Fruit fly (Drosophila melanogaster): Measurements from ENCODE around the gene CG31523.
A peak's percentile ranks its signal among the peaks of the same experiment; 100 is the strongest.

The CG31523 gene

DNA sequence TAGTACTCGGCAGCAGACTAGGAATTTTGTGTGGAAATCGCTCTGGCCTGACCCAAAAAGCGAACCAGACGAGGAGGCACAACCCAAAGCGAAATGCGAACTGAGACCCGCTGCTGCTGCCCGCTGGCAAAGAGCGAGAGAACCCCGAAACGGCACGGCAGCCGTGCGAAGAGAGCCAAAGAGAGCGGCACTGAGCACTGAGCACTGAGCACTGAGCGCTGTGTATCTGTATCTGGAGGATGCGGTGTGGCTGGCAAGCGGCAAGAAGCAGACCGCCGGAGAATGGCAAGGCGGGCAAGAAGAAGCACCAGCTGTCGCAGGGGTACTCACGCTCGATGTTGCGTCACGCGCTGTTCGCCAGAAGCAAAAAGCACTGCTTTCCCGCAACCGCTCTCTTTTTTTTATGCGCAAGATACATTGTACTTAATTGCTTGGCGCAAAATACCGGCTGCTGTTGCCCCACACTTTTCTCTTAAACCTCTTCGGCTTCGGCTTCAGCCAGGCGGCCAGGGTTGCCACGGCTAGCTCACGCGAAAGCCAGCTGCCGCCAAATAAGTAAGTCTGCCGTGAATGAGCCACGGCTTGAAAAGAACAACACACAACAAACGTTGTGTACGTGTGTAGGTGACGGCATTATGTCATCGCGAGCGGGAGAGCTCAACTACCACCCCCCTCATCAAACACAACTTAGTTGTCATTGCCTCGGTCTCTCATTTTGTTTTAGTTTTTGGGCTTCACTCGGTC is 25.6 kb downstream of the CG31523 start (continued):
- no peak for TF ChIP-seq Eip74EF (GFP tag; optimal IDR thresholded peaks at IDR 0.05)
- peak; percentile 96 for TF ChIP-seq CG5180 (GFP tag; optimal IDR thresholded peaks at IDR 0.05)
- TF ChIP-seq MBD-R2 (GFP tag; IDR thresholded peaks at IDR 0.05): peak; percentile 73
- peak; percentile 34 for TF ChIP-seq onecut (GFP tag; IDR thresholded peaks at IDR 0.05)
- TF ChIP-seq CG3838 (GFP tag; optimal IDR thresholded peaks at IDR 0.05): no peak
- no peak for TF ChIP-seq vnd (GFP tag; IDR thresholded peaks at IDR 0.05; ENCODE audit: partially characterized antibody)

DNA sequence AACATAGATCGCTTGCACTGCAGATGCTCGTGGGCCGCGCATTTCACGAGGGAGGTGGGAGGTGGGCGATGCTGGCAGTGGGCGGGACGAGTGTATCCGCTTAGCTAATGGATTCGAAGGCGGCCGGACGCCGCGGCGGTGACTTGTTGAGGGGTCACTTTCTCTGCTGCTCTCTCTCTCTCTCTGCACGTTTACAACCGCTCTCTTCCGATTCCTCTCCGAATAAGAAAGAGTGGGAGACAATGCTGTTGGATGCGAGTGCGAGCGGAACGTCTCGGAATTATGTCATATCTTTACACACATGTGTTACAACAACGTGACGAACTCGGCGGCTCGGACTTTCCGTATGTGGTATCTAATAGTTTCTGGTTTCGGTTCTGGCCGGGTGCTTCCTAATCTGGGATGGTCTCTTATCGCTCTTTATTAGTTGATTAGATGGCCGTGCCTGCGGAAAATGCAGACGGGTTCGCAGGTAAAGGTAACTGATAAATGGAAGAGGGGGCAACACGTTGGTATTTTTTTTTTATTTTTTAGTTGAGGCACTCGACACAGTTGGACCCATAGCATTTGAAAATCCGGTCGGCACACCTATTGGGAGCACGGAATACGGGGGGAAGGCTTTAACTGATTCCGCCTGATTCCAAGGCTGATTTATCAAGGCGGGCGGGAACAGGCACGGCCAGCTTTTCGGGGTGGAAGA is 26.5 kb downstream of the CG31523 start:
- no peak for TF ChIP-seq CG4707 (GFP tag; optimal IDR thresholded peaks at IDR 0.05)
- no peak for TF ChIP-seq phol (tag; optimal IDR thresholded peaks at IDR 0.05)
- peak; percentile 79 for TF ChIP-seq scrt (GFP tag; optimal IDR thresholded peaks at IDR 0.05)
- TF ChIP-seq Lpt (GFP tag; optimal IDR thresholded peaks at IDR 0.05): no peak
- TF ChIP-seq tio (GFP tag; optimal IDR thresholded peaks at IDR 0.05): no peak
- no peak for TF ChIP-seq CG11247 (GFP tag; IDR thresholded peaks at IDR 0.05)
- no peak for TF ChIP-seq CG31441 (GFP tag; IDR thresholded peaks at IDR 0.05)
- peak; percentile 31 for TF ChIP-seq Fer1 (GFP tag; optimal IDR thresholded peaks at IDR 0.05)
- TF ChIP-seq crol (GFP tag; IDR thresholded peaks at IDR 0.05): peak; percentile 72
- peak; percentile 71 for TF ChIP-seq Blimp-1 (GFP tag; optimal IDR thresholded peaks at IDR 0.05)
- TF ChIP-seq ttk (GFP tag; IDR thresholded peaks at IDR 0.05): no peak
- peak in 1 of 2 experiments; percentile 99 for TF ChIP-seq Pdp1 (GFP tag; optimal IDR thresholded peaks at IDR 0.05)
- TF ChIP-seq CG6272 (GFP tag; IDR thresholded peaks at IDR 0.05): no peak
- 0 out of 2 replicates have a peak, but pooled peaks have one; percentile 18 for TF ChIP-seq Awh (GFP tag; IDR thresholded peaks at IDR 0.05)
- TF ChIP-seq croc (GFP tag; conservative IDR thresholded peaks at IDR 0.05): no peak
- no peak for TF ChIP-seq cato (GFP tag; optimal IDR thresholded peaks at IDR 0.05; ENCODE audit: borderline replicate concordance)
- TF ChIP-seq Med (GFP tag): peak; percentile 39
- no peak for TF ChIP-seq CG8089 (GFP tag; optimal IDR thresholded peaks at IDR 0.05)
- TF ChIP-seq CG8924 (tag; optimal IDR thresholded peaks at IDR 0.05): no peak
- peak; percentile 27; the same call in 1 of the 2 replicates for TF ChIP-seq Adf1 (GFP tag; IDR thresholded peaks at IDR 0.05)
- TF ChIP-seq ATbp (GFP tag; optimal IDR thresholded peaks at IDR 0.05): no peak
- peak; percentile 39 for TF ChIP-seq HLHmδ (GFP tag; optimal IDR thresholded peaks at IDR 0.05)
- TF ChIP-seq chn (GFP tag; optimal IDR thresholded peaks at IDR 0.05): peak; percentile 24
- TF ChIP-seq pb (GFP tag; optimal IDR thresholded peaks at IDR 0.05): no peak
- 0 out of 3 replicates have a peak, but pooled peaks have one; percentile 22 for TF ChIP-seq so (GFP tag; IDR thresholded peaks at IDR 0.05)
- TF ChIP-seq Asciz (GFP tag; optimal IDR thresholded peaks at IDR 0.05): peak; percentile 4
- TF ChIP-seq Fer3 (tag; optimal IDR thresholded peaks at IDR 0.05): no peak
- TF ChIP-seq CG15479 (GFP tag; optimal IDR thresholded peaks at IDR 0.05): peak; percentile 83
- TF ChIP-seq nerfin-1 (tag; optimal IDR thresholded peaks at IDR 0.05): peak; percentile 32
- TF ChIP-seq dm (GFP tag; optimal IDR thresholded peaks at IDR 0.05): peak; percentile 29
- TF ChIP-seq Lhr (GFP tag; optimal IDR thresholded peaks at IDR 0.05): no peak
- TF ChIP-seq CG4282 (GFP tag; optimal IDR thresholded peaks at IDR 0.05): no peak
- TF ChIP-seq sna (GFP tag; IDR thresholded peaks at IDR 0.05; ENCODE audit: partially characterized antibody): 0 out of 2 replicates have a peak, but pooled peaks have one; percentile 17
- no peak for TF ChIP-seq al (GFP tag; IDR thresholded peaks at IDR 0.05)
- no peak for TF ChIP-seq CG10979 (tag; optimal IDR thresholded peaks at IDR 0.05)
- TF ChIP-seq CG3163 (GFP tag; optimal IDR thresholded peaks at IDR 0.05): peak; percentile 81
- 0 out of 3 replicates have a peak, but pooled peaks have one; percentile 3 for TF ChIP-seq zfh1 (GFP tag; IDR thresholded peaks at IDR 0.05)
- TF ChIP-seq otp (GFP tag; IDR thresholded peaks at IDR 0.05): no peak
- TF ChIP-seq hb (GFP tag; IDR thresholded peaks at IDR 0.05; ENCODE audit: partially characterized antibody): no peak
- no peak for TF ChIP-seq CG8388 (GFP tag; optimal IDR thresholded peaks at IDR 0.05)
